Fruit fly (Drosophila melanogaster) whole organism, pupa: Measurements from ENCODE around the gene CG15446.

Experiments
- CG13204 ChIP-seq: fragments of 200-800 bp; sonication (Bioruptor generic); optimal IDR thresholded peaks from 2 replicates; lab custom pipeline; 2018; ENCODE audit warnings: missing biosample characterization, mild to moderate bottlenecking, missing genetic modification characterization, moderate library complexity
- Ets98B ChIP-seq: fragments of 200-800 bp; sonication (Bioruptor generic); IDR thresholded peaks from 2 replicates; pipeline ENCODE4 v1.3.6; 2022; ENCODE audit warnings: missing biosample characterization, missing genetic modification characterization
- gl ChIP-seq: fragments of 200-800 bp; sonication (Bioruptor generic); optimal IDR thresholded peaks from 2 replicates; lab custom pipeline; 2018; ENCODE audit warnings: missing biosample characterization, mild to moderate bottlenecking, missing genetic modification characterization
- rn ChIP-seq: fragments of 200-800 bp; sonication (Bioruptor generic); IDR thresholded peaks from 2 replicates; pipeline ENCODE4 v1.3.6; 2022; ENCODE audit warnings: missing biosample characterization, missing genetic modification characterization

- no peak for TF ChIP-seq Ets98B (GFP tag; lab: Robert Waterston, UW)
- no peak for TF ChIP-seq CG13204
- no peak for TF ChIP-seq rn (GFP tag; lab: Robert Waterston, UW)
- no peak for TF ChIP-seq gl (tag; lab: Kevin White, UChicago)
These were observed at the start of gene CG15446 for dm6 chrX:21102106-21102505.
